Fruit fly (Drosophila melanogaster): ENCODE measurements around the gene Ilp6.

The Ilp6 gene

dm6 chrX:2318369-2318768 lies 16.1 kb downstream of the Ilp6 start:
- no peak for TF ChIP-seq cnc (optimal IDR thresholded peaks at IDR 0.05)
- no peak for TF ChIP-seq cic (GFP tag; optimal IDR thresholded peaks at IDR 0.05)
- TF ChIP-seq kay (GFP tag; ENCODE audit: borderline replicate concordance) = no peak
- no peak for TF ChIP-seq Clk (GFP tag; optimal IDR thresholded peaks at IDR 0.05)
- no peak for TF ChIP-seq CG33017 (tag; optimal IDR thresholded peaks at IDR 0.05)
- no peak for TF ChIP-seq tj (GFP tag; optimal IDR thresholded peaks at IDR 0.05)

DNA sequence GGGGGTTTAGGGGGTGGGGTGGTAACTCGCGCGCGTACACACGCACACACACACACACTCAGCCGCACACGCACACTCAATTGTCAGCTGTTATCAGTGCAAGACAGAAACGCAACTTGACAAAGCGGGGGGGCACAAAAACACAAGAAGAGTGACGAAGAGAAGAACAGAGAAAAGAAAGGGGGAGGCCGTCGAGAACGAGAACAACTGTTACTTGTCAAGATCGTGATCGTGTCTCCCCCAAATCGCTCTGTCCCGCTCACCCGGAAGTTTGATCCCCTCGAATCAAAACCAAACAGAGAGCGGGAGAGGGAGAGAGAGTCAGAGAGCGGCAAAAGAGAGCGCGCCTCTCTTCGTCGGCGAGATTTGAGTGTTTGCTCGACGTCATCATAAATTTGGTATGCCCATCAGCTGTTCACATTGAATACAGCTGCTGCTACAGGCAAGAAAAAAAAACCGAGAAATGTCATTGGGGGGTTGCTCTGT lies 17.1 kb downstream of the Ilp6 start:
- TF ChIP-seq pad (GFP tag; optimal IDR thresholded peaks at IDR 0.05) = peak; percentile 98
- peak; percentile 7 for TF ChIP-seq CG7101 (tag; optimal IDR thresholded peaks at IDR 0.05)
- no peak for TF ChIP-seq CG7045 (GFP tag; optimal IDR thresholded peaks at IDR 0.05)
- TF ChIP-seq CG1620 (GFP tag; optimal IDR thresholded peaks at IDR 0.05) = no peak
- no peak for TF ChIP-seq Clk (GFP tag; optimal IDR thresholded peaks at IDR 0.05)
- peak; percentile 71 for TF ChIP-seq tj (GFP tag; optimal IDR thresholded peaks at IDR 0.05)
- no peak for TF ChIP-seq CG14711 (tag; optimal IDR thresholded peaks at IDR 0.05)
- no peak for TF ChIP-seq CG33017 (tag; optimal IDR thresholded peaks at IDR 0.05)
- TF ChIP-seq cic (GFP tag; optimal IDR thresholded peaks at IDR 0.05) = no peak
- TF ChIP-seq bab1 (GFP tag; optimal IDR thresholded peaks at IDR 0.05) = peak; percentile 15
- TF ChIP-seq Mnt (GFP tag; optimal IDR thresholded peaks at IDR 0.05) = peak; percentile 14
- no peak for TF ChIP-seq Hr96 (GFP tag; optimal IDR thresholded peaks at IDR 0.05)
- TF ChIP-seq cnc (optimal IDR thresholded peaks at IDR 0.05) = no peak
- no peak for TF ChIP-seq ovo (GFP tag; optimal IDR thresholded peaks at IDR 0.05)

- TF ChIP-seq CG7101 (tag; optimal IDR thresholded peaks at IDR 0.05) (no peak), bab1 (GFP tag; optimal IDR thresholded peaks at IDR 0.05) (no peak), ovo (GFP tag; optimal IDR thresholded peaks at IDR 0.05) (no peak), CG33017 (tag; optimal IDR thresholded peaks at IDR 0.05) (no peak), cic (GFP tag; optimal IDR thresholded peaks at IDR 0.05) (no peak), tj (GFP tag; optimal IDR thresholded peaks at IDR 0.05) (no peak), CG12768 (GFP tag; optimal IDR thresholded peaks at IDR 0.05) (no peak), CG11617 (GFP tag; optimal IDR thresholded peaks at IDR 0.05) (no peak), toe (GFP tag; optimal IDR thresholded peaks at IDR 0.05) (no peak), pad (GFP tag; optimal IDR thresholded peaks at IDR 0.05) (no peak), Mnt (GFP tag; optimal IDR thresholded peaks at IDR 0.05) (no peak), Hr96 (GFP tag; optimal IDR thresholded peaks at IDR 0.05) (no peak), CG14711 (tag; optimal IDR thresholded peaks at IDR 0.05) (no peak), kay (GFP tag; ENCODE audit: borderline replicate concordance) (no peak), CG5204 (GFP tag; optimal IDR thresholded peaks at IDR 0.05) (no peak), Crg-1 (GFP tag; optimal IDR thresholded peaks at IDR 0.05) (no peak), Clk (GFP tag; optimal IDR thresholded peaks at IDR 0.05) (no peak), CG7045 (GFP tag; optimal IDR thresholded peaks at IDR 0.05) (no peak), cnc (optimal IDR thresholded peaks at IDR 0.05) (no peak), CG1620 (GFP tag; optimal IDR thresholded peaks at IDR 0.05) (no peak)
These were observed 26.0 kb downstream of the Ilp6 start for dm6 chrX:2308403-2308965.

dm6 chrX:2307564-2307963 lies 26.9 kb downstream of the Ilp6 start:
- TF ChIP-seq Clk (GFP tag; optimal IDR thresholded peaks at IDR 0.05) = no peak
- no peak for TF ChIP-seq CG5204 (GFP tag; optimal IDR thresholded peaks at IDR 0.05)

dm6 chrX:2306760-2307159 lies 27.7 kb downstream of the Ilp6 start:
- no peak for TF ChIP-seq CG7101 (tag; optimal IDR thresholded peaks at IDR 0.05)
- TF ChIP-seq toe (GFP tag; optimal IDR thresholded peaks at IDR 0.05) = no peak
- no peak for TF ChIP-seq cnc (optimal IDR thresholded peaks at IDR 0.05)
- no peak for TF ChIP-seq CG11617 (GFP tag; optimal IDR thresholded peaks at IDR 0.05)
- TF ChIP-seq Clk (GFP tag; optimal IDR thresholded peaks at IDR 0.05) = no peak
- TF ChIP-seq tj (GFP tag; optimal IDR thresholded peaks at IDR 0.05) = no peak
- no peak for TF ChIP-seq CG1620 (GFP tag; optimal IDR thresholded peaks at IDR 0.05)
- no peak for TF ChIP-seq Mnt (GFP tag; optimal IDR thresholded peaks at IDR 0.05)
- no peak for TF ChIP-seq CG33017 (tag; optimal IDR thresholded peaks at IDR 0.05)
- no peak for TF ChIP-seq ovo (GFP tag; optimal IDR thresholded peaks at IDR 0.05)

DNA sequence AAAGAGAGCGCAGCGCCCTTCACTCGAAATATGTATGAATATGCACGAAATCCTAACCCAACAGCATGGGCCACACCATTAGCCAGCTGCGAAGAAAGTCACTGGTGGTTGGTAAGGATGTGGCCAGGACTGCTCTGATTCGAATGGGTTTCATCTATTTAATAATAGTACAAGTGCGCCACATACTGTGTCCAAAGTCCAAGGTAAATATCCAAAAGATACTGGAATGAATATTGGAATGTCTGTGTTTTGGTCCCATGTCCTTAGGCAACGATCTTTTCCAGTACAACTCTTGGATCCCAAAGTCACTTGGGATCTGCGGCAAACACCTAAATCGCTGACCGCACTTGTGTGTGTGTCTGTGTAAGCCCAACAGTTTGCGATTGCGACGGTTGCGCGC lies 28.2 kb downstream of the Ilp6 start:
- TF ChIP-seq Crg-1 (GFP tag; optimal IDR thresholded peaks at IDR 0.05) (no peak), kay (GFP tag; ENCODE audit: borderline replicate concordance) (no peak), CG5204 (GFP tag; optimal IDR thresholded peaks at IDR 0.05) (no peak), CG7045 (GFP tag; optimal IDR thresholded peaks at IDR 0.05) (peak; percentile 54), CG33017 (tag; optimal IDR thresholded peaks at IDR 0.05) (no peak), ovo (GFP tag; optimal IDR thresholded peaks at IDR 0.05) (no peak), CG7101 (tag; optimal IDR thresholded peaks at IDR 0.05) (peak; percentile 55), toe (GFP tag; optimal IDR thresholded peaks at IDR 0.05) (no peak), CG12768 (GFP tag; optimal IDR thresholded peaks at IDR 0.05) (peak; percentile 31), tj (GFP tag; optimal IDR thresholded peaks at IDR 0.05) (peak; percentile 73), cic (GFP tag; optimal IDR thresholded peaks at IDR 0.05) (no peak), Hr96 (GFP tag; optimal IDR thresholded peaks at IDR 0.05) (no peak), CG1620 (GFP tag; optimal IDR thresholded peaks at IDR 0.05) (no peak), CG14711 (tag; optimal IDR thresholded peaks at IDR 0.05) (no peak), pad (GFP tag; optimal IDR thresholded peaks at IDR 0.05) (peak; percentile 51), Mnt (GFP tag; optimal IDR thresholded peaks at IDR 0.05) (peak; percentile 3), CG11617 (GFP tag; optimal IDR thresholded peaks at IDR 0.05) (peak; percentile 50), bab1 (GFP tag; optimal IDR thresholded peaks at IDR 0.05) (peak; percentile 56), Clk (GFP tag; optimal IDR thresholded peaks at IDR 0.05) (no peak), cnc (optimal IDR thresholded peaks at IDR 0.05) (no peak)
